Worm (Caenorhabditis elegans): ENCODE measurements around the gene sri-18.

The sri-18 gene

DNA sequence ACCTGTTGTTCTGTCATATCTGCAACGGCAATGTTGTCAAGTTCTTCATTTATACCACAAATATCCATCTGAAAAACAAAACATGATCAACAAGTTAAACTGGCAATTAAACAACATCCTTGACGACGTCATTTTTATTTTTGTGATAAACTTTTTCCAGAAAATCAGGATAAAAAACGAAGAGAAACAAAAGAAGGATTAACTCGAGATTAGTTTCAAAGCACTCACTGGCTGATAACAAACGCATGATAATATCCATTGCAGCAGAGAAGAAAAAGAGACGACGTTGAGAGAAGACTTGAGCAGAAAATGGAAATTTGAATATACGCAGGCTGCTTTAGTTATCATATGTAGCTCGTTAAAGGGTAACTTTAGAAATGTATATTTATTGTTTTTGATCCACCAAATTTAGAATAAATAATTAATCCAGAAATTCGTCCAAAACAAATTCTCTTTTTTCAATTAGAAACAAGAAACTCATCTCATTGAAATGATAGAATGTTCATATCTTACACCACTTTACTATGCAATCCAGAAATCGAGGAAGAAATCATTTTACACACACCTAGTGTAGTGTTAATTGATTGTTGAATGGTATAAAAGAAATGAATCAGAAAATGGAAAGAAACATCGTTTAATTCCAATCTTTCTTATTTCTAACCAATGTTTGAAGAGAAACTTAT is 19.1 kb downstream of the sri-18 start, which contains the start of the genes C12D8.21 and col-148:
TSS of gene C12D8.21 (minus strand) at position 68 of the 683 bp plus-strand sequence.
TSS of gene col-148 (plus strand) at position 633 of the 683 bp plus-strand sequence.
- TF ChIP-seq F55B11.4 (tag; optimal IDR thresholded peaks at IDR 0.05; ENCODE audit: borderline replicate concordance, insufficient read depth): no peak
- TF ChIP-seq ceh-79 (tag; optimal IDR thresholded peaks at IDR 0.05): no peak

DNA sequence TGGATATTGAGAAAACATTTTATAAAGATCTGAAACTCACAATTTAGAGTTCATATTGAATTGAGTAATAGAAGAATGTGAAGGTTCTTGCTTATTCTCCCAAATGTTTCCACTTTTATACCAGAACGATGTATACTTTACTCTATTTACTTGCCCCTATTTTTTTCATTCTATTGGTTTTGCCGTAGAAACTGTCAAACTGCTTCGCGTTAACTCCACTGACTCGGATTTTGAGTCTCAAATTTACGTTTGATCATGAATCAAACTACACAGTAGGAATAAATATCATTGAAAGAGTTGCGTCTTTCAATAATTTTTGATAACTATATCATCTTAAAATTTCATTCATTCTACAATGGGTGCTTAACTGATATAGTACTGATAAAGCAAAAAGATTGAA is 20.5 kb downstream of the sri-18 start, which contains the start of gene fipr-8:
TSS of gene fipr-8 (minus strand) at position 101 of the 400 bp plus-strand sequence.
- TF ChIP-seq unc-62 (GFP tag; optimal IDR thresholded peaks at IDR 0.05): no peak
- TF ChIP-seq zfh-2 (GFP tag; conservative IDR thresholded peaks at IDR 0.05): no peak
- TF ChIP-seq nhr-90 (tag; optimal IDR thresholded peaks at IDR 0.05): no peak
- TF ChIP-seq B0261.1 (tag; optimal IDR thresholded peaks at IDR 0.05): no peak
- no peak for TF ChIP-seq cebp-2 (GFP tag; IDR thresholded peaks at IDR 0.05)
- TF ChIP-seq lin-54 (GFP tag; optimal IDR thresholded peaks at IDR 0.05): no peak
- TF ChIP-seq ceh-79 (tag; optimal IDR thresholded peaks at IDR 0.05): no peak
- TF ChIP-seq ets-4 (GFP tag; optimal IDR thresholded peaks at IDR 0.05): no peak
- TF ChIP-seq T26A5.8 (tag; optimal IDR thresholded peaks at IDR 0.05): no peak
- no peak for TF ChIP-seq snpc-4 (GFP tag; optimal IDR thresholded peaks at IDR 0.05)
- no peak for TF ChIP-seq snpc-4 (tag; optimal IDR thresholded peaks at IDR 0.05)
- TF ChIP-seq ztf-18 (tag; optimal IDR thresholded peaks at IDR 0.05): no peak
- no peak for TF ChIP-seq lin-40 (tag; optimal IDR thresholded peaks at IDR 0.05)
- TF ChIP-seq repo-1 (tag; optimal IDR thresholded peaks at IDR 0.05): no peak
- TF ChIP-seq attf-6 (GFP tag; IDR thresholded peaks at IDR 0.05): no peak
- no peak for TF ChIP-seq Y53G8AR.9 (GFP tag; conservative IDR thresholded peaks at IDR 0.05)
- TF ChIP-seq madf-10 (tag; optimal IDR thresholded peaks at IDR 0.05): no peak
- TF ChIP-seq nhr-27 (tag; optimal IDR thresholded peaks at IDR 0.05): no peak
- no peak for TF ChIP-seq F39B2.1 (GFP tag; IDR thresholded peaks at IDR 0.05)

DNA sequence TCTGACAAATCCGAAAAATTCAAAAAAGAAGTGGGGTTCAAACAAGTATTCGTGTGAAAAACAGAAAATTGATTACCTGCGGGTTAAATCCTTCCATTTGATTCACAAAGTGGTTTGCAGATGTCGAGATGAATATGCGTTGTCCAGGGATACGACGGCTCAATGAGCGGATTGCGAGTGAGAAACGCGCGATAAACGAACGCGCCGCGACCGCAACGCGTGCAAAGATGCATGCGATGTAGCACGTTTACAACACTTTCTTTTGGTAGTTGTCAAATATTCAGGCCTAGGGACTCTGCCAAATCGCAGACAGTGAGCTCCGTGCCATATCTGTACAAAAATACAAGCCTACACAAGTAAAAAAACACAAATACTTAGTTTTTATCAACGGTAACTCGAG is 21.7 kb downstream of the sri-18 start, which contains the start of gene fubl-1:
TSS of gene fubl-1 (minus strand) at position 202 of the 400 bp plus-strand sequence.
- TF ChIP-seq ceh-91 (GFP tag; IDR thresholded peaks at IDR 0.05) (peak; percentile 68), xnd-1 (tag; optimal IDR thresholded peaks at IDR 0.05) (peak; percentile 17), mes-4 (tag; optimal IDR thresholded peaks at IDR 0.05) (no peak), attf-6 (GFP tag; IDR thresholded peaks at IDR 0.05) (no peak), C06A6.2 (GFP tag; conservative IDR thresholded peaks at IDR 0.05) (no peak), dox-1 (GFP tag; IDR thresholded peaks at IDR 0.05) (peak; percentile 65), aptf-2 (GFP tag; conservative IDR thresholded peaks at IDR 0.05) (0 out of 2 replicates have a peak, but pooled peaks have one; percentile 13), madf-8 (GFP tag; conservative IDR thresholded peaks at IDR 0.05) (peak; percentile 71), ztf-6 (GFP tag; IDR thresholded peaks at IDR 0.05) (no peak), nhr-80 (tag; optimal IDR thresholded peaks at IDR 0.05) (no peak), ceh-58 (GFP tag; IDR thresholded peaks at IDR 0.05) (no peak), gei-17 (GFP tag; optimal IDR thresholded peaks at IDR 0.05) (no peak), Y95B8A.8 (GFP tag; IDR thresholded peaks at IDR 0.05) (no peak), efl-1 (GFP tag; optimal IDR thresholded peaks at IDR 0.05) (peak; percentile 14), ztf-28 (GFP tag; IDR thresholded peaks at IDR 0.05) (0 out of 2 replicates have a peak, but pooled peaks have one; percentile 48), nhr-90 (tag; optimal IDR thresholded peaks at IDR 0.05) (no peak), madf-6 (GFP tag; IDR thresholded peaks at IDR 0.05) (peak; percentile 64; the same call in 1 of the 2 replicates), hmg-1.2 (GFP tag; IDR thresholded peaks at IDR 0.05) (peak; percentile 29; the same call in 1 of the 2 replicates), lin-26 (GFP tag; IDR thresholded peaks at IDR 0.05) (0 out of 2 replicates have a peak, but pooled peaks have one; percentile 7), attf-5 (GFP tag; optimal IDR thresholded peaks at IDR 0.05) (no peak), hrde-1 (tag; optimal IDR thresholded peaks at IDR 0.05; ENCODE audit: borderline replicate concordance) (no peak), die-1 (tag; optimal IDR thresholded peaks at IDR 0.05) (no peak), hsf-1 (GFP tag; IDR thresholded peaks at IDR 0.05) (no peak), madf-3 (GFP tag; IDR thresholded peaks at IDR 0.05) (peak; percentile 97), F49E8.2 (tag; optimal IDR thresholded peaks at IDR 0.05; ENCODE audit: insufficient read depth) (no peak), mcd-1 (GFP tag; IDR thresholded peaks at IDR 0.05) (peak; percentile 61), D2030.7 (GFP tag; IDR thresholded peaks at IDR 0.05) (peak; percentile 49; the same call in 1 of the 2 replicates)
